Fruit fly (Drosophila melanogaster): ENCODE data around the gene CG14893.
A peak's percentile ranks its signal among the peaks of the same experiment; 100 is the strongest.

The CG14893 gene

dm6 chr3R:16655494-16656493 lies 35.2 kb downstream of the CG14893 start, which contains the start of gene modSP (continued):
- TF ChIP-seq acj6 (GFP tag; optimal IDR thresholded peaks at IDR 0.05) (peak; percentile 58), Sox14 (GFP tag; optimal IDR thresholded peaks at IDR 0.05) (peak; percentile 55), fkh (GFP tag; optimal IDR thresholded peaks at IDR 0.05) (peak; percentile 59), CG32006 (GFP tag; optimal IDR thresholded peaks at IDR 0.05) (peak; percentile 48), salr (GFP tag; optimal IDR thresholded peaks at IDR 0.05) (peak in 1 of 2 experiments; percentile 15), CG11294 (GFP tag; IDR thresholded peaks at IDR 0.05) (no peak), CG16779 (tag; optimal IDR thresholded peaks at IDR 0.05) (no peak), net (GFP tag; optimal IDR thresholded peaks at IDR 0.05) (peak; percentile 19), Sox102F (GFP tag; optimal IDR thresholded peaks at IDR 0.05) (peak; percentile 64), pdm3 (GFP tag; optimal IDR thresholded peaks at IDR 0.05) (peak; percentile 53), CG6854 (GFP tag; optimal IDR thresholded peaks at IDR 0.05) (peak; percentile 59), CG6808 (GFP tag; optimal IDR thresholded peaks at IDR 0.05) (peak; percentile 59), CG31627 (GFP tag; optimal IDR thresholded peaks at IDR 0.05) (peak; percentile 58), dsx (GFP tag; optimal IDR thresholded peaks at IDR 0.05; ENCODE audit: poor library complexity, severe bottlenecking) (peak; percentile 20), topi (GFP tag; optimal IDR thresholded peaks at IDR 0.05) (peak; percentile 35), achi (GFP tag; optimal IDR thresholded peaks at IDR 0.05) (peak; percentile 50), CG11902 (GFP tag; optimal IDR thresholded peaks at IDR 0.05) (no peak), cyc (GFP tag; optimal IDR thresholded peaks at IDR 0.05) (peak; percentile 52), CG4318 (GFP tag; optimal IDR thresholded peaks at IDR 0.05) (no peak), CG11762 (GFP tag; optimal IDR thresholded peaks at IDR 0.05; ENCODE audit: insufficient read depth) (no peak), CG34406 (GFP tag; optimal IDR thresholded peaks at IDR 0.05) (peak; percentile 37), svp (GFP tag) (peak; percentile 87), CG6163 (GFP tag; IDR thresholded peaks at IDR 0.05) (peak; percentile 63; the same call in 1 of the 3 replicates), CG6276 (GFP tag; optimal IDR thresholded peaks at IDR 0.05) (no peak), CG15336 (GFP tag; IDR thresholded peaks at IDR 0.05) (peak; percentile 13; the same call in 1 of the 2 replicates), vri (GFP tag; optimal IDR thresholded peaks at IDR 0.05) (peak; percentile 51), Eip78C (GFP tag) (peak; percentile 88), CG10631 (GFP tag; optimal IDR thresholded peaks at IDR 0.05) (peak; percentile 13), Eip93F (GFP tag; optimal IDR thresholded peaks at IDR 0.05) (no peak), fd85E (GFP tag; optimal IDR thresholded peaks at IDR 0.05) (no peak), Smox (GFP tag; optimal IDR thresholded peaks at IDR 0.05) (peak; percentile 49), Lpt (GFP tag; optimal IDR thresholded peaks at IDR 0.05) (peak; percentile 44)

DNA sequence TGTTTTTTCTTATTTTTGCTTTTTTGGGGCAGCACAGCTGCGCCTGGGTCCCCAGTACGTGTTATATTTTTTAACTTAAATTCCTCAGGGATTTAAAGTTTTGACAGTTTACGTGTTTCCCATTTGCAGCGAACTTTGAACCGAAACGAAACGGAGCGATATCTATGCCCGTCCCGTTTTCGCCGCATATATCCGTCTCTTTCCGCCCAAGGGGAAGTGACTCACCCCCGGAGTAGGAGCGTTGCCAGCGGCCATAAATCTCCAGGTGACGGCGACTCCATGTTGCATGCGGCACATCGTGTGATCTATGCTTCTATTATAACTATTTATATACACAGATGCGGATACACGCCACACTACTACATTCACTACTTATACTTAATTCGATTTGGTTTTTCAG lies 41.1 kb downstream of the CG14893 start:
- TF ChIP-seq CG6276 (GFP tag; optimal IDR thresholded peaks at IDR 0.05): no peak
- TF ChIP-seq Eip78C (GFP tag): no peak
- peak; percentile 39 for TF ChIP-seq svp (GFP tag)

DNA sequence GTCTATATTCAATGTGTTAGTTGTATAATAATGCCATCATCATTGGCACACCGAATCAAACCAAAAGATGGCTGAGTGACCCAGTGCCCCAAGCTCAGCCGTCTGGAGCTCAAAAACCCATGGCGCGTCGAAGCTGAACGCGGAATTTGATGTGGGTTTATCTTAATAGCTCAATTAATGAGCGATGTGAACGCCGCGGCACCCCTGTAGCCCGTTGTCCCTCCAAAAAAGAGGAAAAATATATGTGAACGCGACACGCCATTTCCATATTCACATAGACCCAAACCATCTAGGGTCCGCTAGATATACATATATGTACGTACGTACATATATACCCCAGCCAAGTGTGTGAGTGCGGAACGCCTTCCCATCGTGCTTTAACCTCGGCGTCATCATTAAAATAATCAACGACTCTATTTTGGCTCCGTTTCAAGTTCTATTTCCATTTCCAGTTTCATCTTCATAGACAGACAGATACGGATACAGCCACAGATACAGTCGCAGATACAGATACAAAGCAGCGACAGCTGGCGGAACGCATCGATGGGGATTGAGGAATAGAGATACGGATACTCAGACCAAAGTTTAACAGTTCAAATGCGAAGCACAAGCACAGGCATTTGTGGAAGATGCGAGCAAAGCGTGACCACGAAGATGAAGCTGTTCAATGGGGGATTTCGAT lies 43.7 kb downstream of the CG14893 start:
- no peak for TF ChIP-seq fkh (GFP tag; optimal IDR thresholded peaks at IDR 0.05)
- no peak for TF ChIP-seq dsx (GFP tag; optimal IDR thresholded peaks at IDR 0.05; ENCODE audit: poor library complexity, severe bottlenecking)
- TF ChIP-seq Eip93F (GFP tag; optimal IDR thresholded peaks at IDR 0.05): no peak
- TF ChIP-seq CG6276 (GFP tag; optimal IDR thresholded peaks at IDR 0.05): no peak
- TF ChIP-seq CG10669 (GFP tag; optimal IDR thresholded peaks at IDR 0.05): no peak
- no peak for TF ChIP-seq cyc (GFP tag; optimal IDR thresholded peaks at IDR 0.05)
- no peak for TF ChIP-seq Sox14 (GFP tag; optimal IDR thresholded peaks at IDR 0.05)
- no peak for TF ChIP-seq Met (GFP tag; optimal IDR thresholded peaks at IDR 0.05)
- TF ChIP-seq Hr4 (GFP tag; optimal IDR thresholded peaks at IDR 0.05): no peak
- TF ChIP-seq Sox102F (GFP tag; optimal IDR thresholded peaks at IDR 0.05): no peak
- TF ChIP-seq CG8119 (GFP tag; IDR thresholded peaks at IDR 0.05): no peak
- TF ChIP-seq pdm3 (GFP tag; optimal IDR thresholded peaks at IDR 0.05): no peak
- TF ChIP-seq CG8632 (GFP tag; optimal IDR thresholded peaks at IDR 0.05): no peak
- TF ChIP-seq acj6 (GFP tag; optimal IDR thresholded peaks at IDR 0.05): no peak
- TF ChIP-seq CG10631 (GFP tag; optimal IDR thresholded peaks at IDR 0.05): no peak
- no peak for TF ChIP-seq achi (GFP tag; optimal IDR thresholded peaks at IDR 0.05)
- TF ChIP-seq CG11762 (GFP tag; optimal IDR thresholded peaks at IDR 0.05; ENCODE audit: insufficient read depth): no peak
- no peak for TF ChIP-seq CG34406 (GFP tag; optimal IDR thresholded peaks at IDR 0.05)
- no peak for TF ChIP-seq CG6163 (GFP tag; IDR thresholded peaks at IDR 0.05)
- no peak for TF ChIP-seq Lpt (GFP tag; optimal IDR thresholded peaks at IDR 0.05)
